Worm (Caenorhabditis elegans) whole organism, early embryonic: ENCODE results near the gene W02B12.13.

Source experiments
- B0310.2 ChIP-seq: sonication (generic microtip); optimal IDR thresholded peaks from 2 replicates; lab custom pipeline; 2016; ENCODE audit warnings: mild to moderate bottlenecking, missing genetic modification characterization, missing compliant biosample characterization
- F13C5.2 ChIP-seq: sonication (generic microtip); optimal IDR thresholded peaks from 2 replicates; lab custom pipeline; 2017; ENCODE audit warnings: mild to moderate bottlenecking, missing genetic modification characterization, inconsistent platforms, missing compliant biosample characterization
- aly-1 ChIP-seq: sonication (generic microtip); optimal IDR thresholded peaks from 2 replicates; lab custom pipeline; 2016; ENCODE audit warnings: missing genetic modification characterization, missing compliant biosample characterization
- ama-1 ChIP-seq: fragments of 150-350 bp; optimal IDR thresholded peaks from 2 replicates; lab custom pipeline; 2014
- ceh-13 ChIP-seq: fragments of 200-800 bp; sonication (Bioruptor generic); optimal IDR thresholded peaks from 2 replicates; lab custom pipeline; 2018; ENCODE audit warnings: mild to moderate bottlenecking, missing genetic modification characterization, missing compliant biosample characterization
- ceh-36 ChIP-seq: sonication (generic microtip); optimal IDR thresholded peaks from 2 replicates; lab custom pipeline; 2016; ENCODE audit warnings: missing genetic modification characterization, inconsistent platforms, missing compliant biosample characterization
- ets-7 ChIP-seq: sonication (generic microtip); optimal IDR thresholded peaks from 2 replicates; lab custom pipeline; 2016; ENCODE audit warnings: missing genotype, missing genetic modification characterization, missing compliant biosample characterization
- flt-1 ChIP-seq: fragments of 200-800 bp; sonication (Bioruptor generic); IDR thresholded peaks from 2 replicates; pipeline ENCODE4 v1.3.6; 2022; ENCODE audit warnings: missing genetic modification characterization, missing compliant biosample characterization
- hmbx-1 ChIP-seq: sonication (generic microtip); optimal IDR thresholded peaks from 2 replicates; lab custom pipeline; 2016; ENCODE audit warnings: mild to moderate bottlenecking, missing genetic modification characterization, missing compliant biosample characterization
- hmg-4 ChIP-seq: fragments of 200-800 bp; sonication (Bioruptor generic); optimal IDR thresholded peaks from 2 replicates; lab custom pipeline; 2018; ENCODE audit warnings: mild to moderate bottlenecking, missing genetic modification characterization, missing compliant biosample characterization
- hnd-1 ChIP-seq: sonication (generic microtip); optimal IDR thresholded peaks from 2 replicates; lab custom pipeline; 2016; ENCODE audit warnings: missing genetic modification characterization, missing compliant biosample characterization
- pes-1 ChIP-seq: fragments of 200-800 bp; sonication (Bioruptor generic); IDR thresholded peaks from 2 replicates; pipeline ENCODE4 v1.3.6; 2022; ENCODE audit warnings: missing genetic modification reagents, missing genetic modification characterization, missing compliant biosample characterization
- scrt-1 ChIP-seq: fragments of 200-800 bp; sonication (Bioruptor generic); IDR thresholded peaks from 2 replicates; pipeline ENCODE4 v1.3.6; 2022; ENCODE audit warnings: missing genetic modification characterization, missing compliant biosample characterization
- sea-1 ChIP-seq: fragments of 200-800 bp; sonication (Bioruptor generic); conservative IDR thresholded peaks from 2 replicates; pipeline ENCODE4 v1.3.6; 2022; ENCODE audit warnings: missing genetic modification characterization, missing compliant biosample characterization
- tbx-11 ChIP-seq: fragments of 200-800 bp; sonication (Bioruptor generic); IDR thresholded peaks from 2 replicates; pipeline ENCODE4 v1.3.6; 2022; ENCODE audit warnings: missing genetic modification characterization, missing compliant biosample characterization
- tbx-37 ChIP-seq: fragments of 200-800 bp; sonication (Bioruptor generic); conservative IDR thresholded peaks from 2 replicates; pipeline ENCODE4 v1.3.6; 2022; ENCODE audit warnings: missing genetic modification reagents, missing genetic modification characterization, missing compliant biosample characterization
- tra-4 ChIP-seq: sonication (generic microtip); optimal IDR thresholded peaks from 2 replicates; lab custom pipeline; 2017; ENCODE audit warnings: missing genetic modification characterization, missing compliant biosample characterization

The W02B12.13 gene

ce11 chrII:11497365-11497764 is 52.3 kb downstream of the W02B12.13 start, which contains the start of gene B0334.5:
Gene B0334.5 (plus strand): TSS chrII:11497665.
- no peak for TF ChIP-seq flt-1 (GFP tag; lab: Robert Waterston, UW)
- no peak for TF ChIP-seq tbx-37
- TF ChIP-seq aly-1: no peak
- no peak for TF ChIP-seq tra-4 (tag; lab: Kevin White, UChicago)
- TF ChIP-seq pes-1 (GFP tag; lab: Robert Waterston, UW): no peak
- no peak for TF ChIP-seq hmg-4 (GFP tag; lab: Kevin White, UChicago)
- TF ChIP-seq tbx-11 (GFP tag; lab: Robert Waterston, UW): no peak
- no peak for TF ChIP-seq ama-1 (lab: Kevin White, UChicago)
- no peak for TF ChIP-seq ceh-13 (GFP tag; lab: Kevin White, UChicago)
- TF ChIP-seq sea-1 (GFP tag; lab: Robert Waterston, UW): no peak
- no peak for TF ChIP-seq scrt-1 (GFP tag; lab: Robert Waterston, UW)
- TF ChIP-seq ets-7: no peak
- no peak for TF ChIP-seq F13C5.2
- TF ChIP-seq B0310.2 (tag; lab: Kevin White, UChicago): no peak
- no peak for TF ChIP-seq hnd-1 (tag; lab: Kevin White, UChicago)
- TF ChIP-seq hmbx-1 (tag; lab: Kevin White, UChicago): no peak
- TF ChIP-seq ceh-36 (tag; lab: Kevin White, UChicago): no peak
